Fruit fly (Drosophila melanogaster): ENCODE results near the gene CG43084.
A peak's percentile ranks its signal among the peaks of the same experiment; 100 is the strongest.

The CG43084 gene

DNA sequence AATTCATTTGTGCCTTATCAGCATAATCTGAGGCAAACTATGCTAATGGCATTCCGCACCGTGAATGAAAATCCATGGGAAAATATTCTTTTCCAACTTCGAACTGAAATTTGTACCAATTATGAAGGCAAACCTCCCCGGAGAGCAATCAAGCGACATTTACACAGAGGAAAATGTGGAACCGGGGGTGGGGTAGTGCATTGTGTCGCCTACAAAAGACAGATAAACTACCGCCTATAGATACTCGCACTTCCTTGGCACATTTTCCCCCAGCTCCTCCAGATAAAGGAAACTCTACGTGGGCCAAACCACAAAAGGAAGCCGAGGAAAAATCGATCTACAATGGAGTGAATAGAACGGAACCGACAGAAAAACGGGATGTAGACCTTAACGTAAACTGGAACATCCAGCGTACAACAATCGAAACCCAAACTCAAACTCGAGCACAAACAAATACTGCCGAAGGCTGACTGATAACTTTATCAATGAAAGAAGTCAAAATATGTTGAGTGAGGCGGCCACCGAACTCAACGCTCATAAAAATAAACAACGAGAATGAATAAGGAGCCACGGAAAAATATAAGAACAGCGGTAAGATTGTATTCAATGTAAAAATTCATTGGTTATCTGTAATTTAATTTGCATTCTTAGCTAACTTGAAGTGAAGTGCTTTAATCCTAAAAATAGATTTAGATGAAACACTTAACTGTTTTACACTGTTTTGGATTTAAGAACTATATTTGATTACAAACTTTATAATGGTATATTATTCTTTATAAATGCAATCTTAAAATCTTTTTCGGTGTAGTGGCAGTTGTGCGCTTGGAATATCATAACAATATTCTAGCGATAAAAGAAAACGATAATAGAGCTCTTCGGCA, 40.3 kb downstream of the CG43084 start (continued):
- TF ChIP-seq Ravus (GFP tag; IDR thresholded peaks at IDR 0.05) (no peak), CG32532 (GFP tag; IDR thresholded peaks at IDR 0.05) (no peak), CG31388 (GFP tag; optimal IDR thresholded peaks at IDR 0.05) (no peak), CG31224 (GFP tag; IDR thresholded peaks at IDR 0.05) (no peak), HLHmδ (GFP tag; optimal IDR thresholded peaks at IDR 0.05) (no peak), shn (GFP tag; optimal IDR thresholded peaks at IDR 0.05) (no peak), trem (tag; optimal IDR thresholded peaks at IDR 0.05) (peak; percentile 65), HmgZ (tag; optimal IDR thresholded peaks at IDR 0.05) (no peak), pb (GFP tag; optimal IDR thresholded peaks at IDR 0.05) (peak; percentile 21), CG6683 (GFP tag; optimal IDR thresholded peaks at IDR 0.05) (no peak), ato (GFP tag; IDR thresholded peaks at IDR 0.05; ENCODE audit: partially characterized antibody) (no peak), CG6791 (GFP tag; IDR thresholded peaks at IDR 0.05; ENCODE audit: partially characterized antibody) (no peak), seq (GFP tag; IDR thresholded peaks at IDR 0.05) (no peak), CG15011 (GFP tag; optimal IDR thresholded peaks at IDR 0.05) (peak; percentile 20), CG2116 (GFP tag; optimal IDR thresholded peaks at IDR 0.05) (no peak), ham (GFP tag; IDR thresholded peaks at IDR 0.05) (no peak), HLH3B (GFP tag; IDR thresholded peaks at IDR 0.05) (0 out of 2 replicates have a peak, but pooled peaks have one; percentile 17), hb (GFP tag; IDR thresholded peaks at IDR 0.05; ENCODE audit: partially characterized antibody) (no peak), Dip3 (GFP tag; optimal IDR thresholded peaks at IDR 0.05) (no peak), Kr (GFP tag; optimal IDR thresholded peaks at IDR 0.05) (peak; percentile 10), Sox102F (GFP tag; optimal IDR thresholded peaks at IDR 0.05) (peak; percentile 15), dati (GFP tag; IDR thresholded peaks at IDR 0.05) (no peak), Nf-YC (tag; optimal IDR thresholded peaks at IDR 0.05) (no peak), CG8388 (GFP tag; optimal IDR thresholded peaks at IDR 0.05) (peak; percentile 59), Hmr (GFP tag; optimal IDR thresholded peaks at IDR 0.05) (peak; percentile 52), CG8281 (tag; optimal IDR thresholded peaks at IDR 0.05) (no peak), Oli (tag; optimal IDR thresholded peaks at IDR 0.05) (peak; percentile 33), crol (GFP tag; IDR thresholded peaks at IDR 0.05) (no peak), lola (GFP tag; optimal IDR thresholded peaks at IDR 0.05) (peak in 1 of 3 experiments; percentile 35), CG12155 (GFP tag; optimal IDR thresholded peaks at IDR 0.05) (no peak), CG7556 (GFP tag; optimal IDR thresholded peaks at IDR 0.05) (peak; percentile 65), dmrt99B (tag; optimal IDR thresholded peaks at IDR 0.05) (peak; percentile 61), Scr (GFP tag; IDR thresholded peaks at IDR 0.05; ENCODE audit: partially characterized antibody) (no peak), twi (tag; optimal IDR thresholded peaks at IDR 0.05) (peak; percentile 24), BEAF-32 (GFP tag; optimal IDR thresholded peaks at IDR 0.05) (no peak), ase (GFP tag; IDR thresholded peaks at IDR 0.05) (no peak), CG2875 (GFP tag; optimal IDR thresholded peaks at IDR 0.05) (peak; percentile 32), Doc2 (GFP tag; IDR thresholded peaks at IDR 0.05) (no peak), Asciz (GFP tag; optimal IDR thresholded peaks at IDR 0.05) (no peak), CG12391 (tag; optimal IDR thresholded peaks at IDR 0.05) (peak; percentile 59), CG13894 (tag; optimal IDR thresholded peaks at IDR 0.05) (no peak), YL-1 (GFP tag; optimal IDR thresholded peaks at IDR 0.05) (no peak), CG8478 (optimal IDR thresholded peaks at IDR 0.05) (no peak), CG12659 (GFP tag; optimal IDR thresholded peaks at IDR 0.05) (peak; percentile 4), ATbp (GFP tag; optimal IDR thresholded peaks at IDR 0.05) (peak; percentile 56), CG10267 (tag; optimal IDR thresholded peaks at IDR 0.05) (peak; percentile 77), CG6654 (GFP tag; optimal IDR thresholded peaks at IDR 0.05) (peak; percentile 19), Mad (GFP tag; optimal IDR thresholded peaks at IDR 0.05) (no peak)

All from whole organism, embryonic.